Worm (Caenorhabditis elegans) whole organism, young adult: ENCODE data around the gene F42G10.1.

Experiments used
- B0019.2 ChIP-seq: fragments of 200-800 bp; sonication (Bioruptor generic); conservative IDR thresholded peaks from 2 replicates; pipeline ENCODE4 v1.3.6; 2022; ENCODE audit warnings: missing genetic modification reagents, missing genetic modification characterization, missing compliant biosample characterization
- B0035.1 ChIP-seq: sonication (generic microtip); optimal IDR thresholded peaks from 2 replicates; lab custom pipeline; 2016; ENCODE audit warnings: missing genetic modification characterization, mild to moderate bottlenecking, missing compliant biosample characterization, missing genotype, missing genetic modification reagents
- D2030.7 ChIP-seq: fragments of 200-800 bp; sonication (Bioruptor generic); IDR thresholded peaks from 2 replicates; pipeline ENCODE4 v1.3.6; 2022; ENCODE audit warnings: missing genetic modification reagents, missing genetic modification characterization, missing compliant biosample characterization
- F23B12.7 ChIP-seq: sonication (generic microtip); optimal IDR thresholded peaks from 2 replicates; lab custom pipeline; 2017; ENCODE audit warnings: missing genetic modification characterization, mild to moderate bottlenecking, missing compliant biosample characterization, antibody characterized with exemption, moderate library complexity; ENCODE audit not compliant: insufficient read depth
- F33H1.4 ChIP-seq: fragments of 200-800 bp; sonication (Bioruptor generic); IDR thresholded peaks from 2 replicates; pipeline ENCODE4 v1.3.6; 2022; ENCODE audit warnings: missing genetic modification reagents, missing genetic modification characterization, missing compliant biosample characterization
- F37B4.10 ChIP-seq: fragments of 200-800 bp; sonication (Bioruptor generic); IDR thresholded peaks from 2 replicates; pipeline ENCODE4 v1.3.6; 2022; ENCODE audit warnings: missing genetic modification characterization, missing compliant biosample characterization
- F55B11.4 ChIP-seq: sonication (generic microtip); optimal IDR thresholded peaks from 2 replicates; lab custom pipeline; 2016; ENCODE audit warnings: missing compliant biosample characterization, missing genetic modification characterization, borderline replicate concordance; ENCODE audit not compliant: insufficient read depth
- K12H6.12 ChIP-seq: fragments of 200-800 bp; sonication (Bioruptor generic); optimal IDR thresholded peaks from 2 replicates; lab custom pipeline; 2018; ENCODE audit warnings: mild to moderate bottlenecking, missing genetic modification characterization, missing compliant biosample characterization
- T07F8.4 ChIP-seq: sonication (generic microtip); optimal IDR thresholded peaks from 2 replicates; lab custom pipeline; 2016; ENCODE audit warnings: mild to moderate bottlenecking, missing genetic modification characterization, moderate library complexity, missing compliant biosample characterization
- Y56A3A.18 ChIP-seq: fragments of 200-800 bp; sonication (Bioruptor generic); IDR thresholded peaks from 2 replicates; pipeline ENCODE4 v1.3.6; 2022; ENCODE audit warnings: missing genetic modification reagents, missing genetic modification characterization, missing compliant biosample characterization
- aptf-3 ChIP-seq: fragments of 200-800 bp; sonication (Bioruptor generic); IDR thresholded peaks from 2 replicates; pipeline ENCODE4 v1.3.6; 2022; ENCODE audit warnings: missing genetic modification characterization, missing compliant biosample characterization
- atf-7 ChIP-seq: sonication (generic microtip); optimal IDR thresholded peaks from 2 replicates; lab custom pipeline; 2017; ENCODE audit warnings: mild to moderate bottlenecking, missing genetic modification characterization, missing compliant biosample characterization
- attf-3 ChIP-seq: fragments of 200-800 bp; sonication (Bioruptor generic); conservative IDR thresholded peaks from 2 replicates; pipeline ENCODE4 v1.3.6; 2022; ENCODE audit warnings: missing genetic modification reagents, missing genetic modification characterization, missing compliant biosample characterization
- cebp-2 ChIP-seq: fragments of 200-800 bp; sonication (Bioruptor generic); IDR thresholded peaks from 2 replicates; pipeline ENCODE4 v1.3.6; 2022; ENCODE audit warnings: missing genetic modification characterization, missing compliant biosample characterization
- ceh-40 ChIP-seq: fragments of 200-800 bp; sonication (Bioruptor generic); IDR thresholded peaks from 2 replicates; pipeline ENCODE4 v1.3.6; 2022; ENCODE audit warnings: missing genetic modification characterization, missing compliant biosample characterization
- dox-1 ChIP-seq: fragments of 200-800 bp; sonication (Bioruptor generic); IDR thresholded peaks from 2 replicates; pipeline ENCODE4 v1.3.6; 2022; ENCODE audit warnings: missing genetic modification reagents, missing genetic modification characterization, missing compliant biosample characterization
- dpl-1 ChIP-seq: fragments of 150-350 bp; optimal IDR thresholded peaks from 2 replicates; lab custom pipeline; 2014; ENCODE audit warnings: missing biosample characterization, missing genetic modification reagents, missing genetic modification characterization
- egrh-3 ChIP-seq: fragments of 200-800 bp; sonication (Bioruptor generic); IDR thresholded peaks from 2 replicates; pipeline ENCODE4 v1.3.6; 2022; ENCODE audit warnings: missing genetic modification reagents, missing genetic modification characterization, missing compliant biosample characterization
- ets-4 ChIP-seq: fragments of 200-800 bp; sonication (Bioruptor generic); optimal IDR thresholded peaks from 2 replicates; lab custom pipeline; 2018; ENCODE audit warnings: mild to moderate bottlenecking, missing genetic modification characterization, missing compliant biosample characterization
- let-607 ChIP-seq, 2 experiments: fragments of 200-800 bp in 1 of 2; sonication (Bioruptor generic) in 1 of 2; sonication (generic microtip) in 1 of 2; optimal IDR thresholded peaks; 2 replicates each; lab custom pipeline; 2016 to 2018; ENCODE audit warnings: mild to moderate bottlenecking in 2 of 2, missing compliant biosample characterization in 2 of 2, missing genetic modification characterization in 2 of 2, moderate library complexity in 2 of 2, missing genotype in 1 of 2
- lin-26 ChIP-seq: fragments of 200-800 bp; sonication (Bioruptor generic); IDR thresholded peaks from 2 replicates; pipeline ENCODE4 v1.3.6; 2022; ENCODE audit warnings: missing genetic modification reagents, missing genetic modification characterization, missing compliant biosample characterization
- lin-35 ChIP-seq, 3 experiments: fragments of 150-350 bp in 2 of 3; sonication (generic microtip) in 1 of 3; optimal IDR thresholded peaks; 2 replicates each; lab custom pipeline; 2014 to 2018; ENCODE audit warnings: missing biosample characterization in 3 of 3, missing genetic modification characterization in 3 of 3, missing genetic modification reagents in 3 of 3
- madf-10 ChIP-seq: sonication (generic microtip); optimal IDR thresholded peaks from 2 replicates; lab custom pipeline; 2016; ENCODE audit warnings: mild to moderate bottlenecking, missing genetic modification characterization, missing compliant biosample characterization
- madf-3 ChIP-seq: fragments of 200-800 bp; sonication (Bioruptor generic); IDR thresholded peaks from 2 replicates; pipeline ENCODE4 v1.3.6; 2022; ENCODE audit warnings: missing genetic modification reagents, missing genetic modification characterization, missing compliant biosample characterization
- madf-6 ChIP-seq: fragments of 200-800 bp; sonication (Bioruptor generic); IDR thresholded peaks from 2 replicates; pipeline ENCODE4 v1.3.6; 2022; ENCODE audit warnings: missing genetic modification reagents, missing genetic modification characterization, missing compliant biosample characterization
- mel-28 ChIP-seq: sonication (generic microtip); optimal IDR thresholded peaks from 2 replicates; lab custom pipeline; 2016; ENCODE audit warnings: borderline replicate concordance, mild to moderate bottlenecking, missing genetic modification characterization, missing compliant biosample characterization
- mxl-1 ChIP-seq: sonication (generic microtip); optimal IDR thresholded peaks from 2 replicates; lab custom pipeline; 2016; ENCODE audit warnings: missing genetic modification characterization, missing compliant biosample characterization
- nfyb-1 ChIP-seq: fragments of 200-800 bp; sonication (Bioruptor generic); IDR thresholded peaks from 2 replicates; pipeline ENCODE4 v1.3.6; 2022; ENCODE audit warnings: missing genetic modification reagents, missing genetic modification characterization, missing compliant biosample characterization
- sea-2 ChIP-seq: fragments of 200-800 bp; sonication (Bioruptor generic); IDR thresholded peaks from 2 replicates; pipeline ENCODE4 v1.3.6; 2022; ENCODE audit warnings: missing genetic modification characterization, missing compliant biosample characterization
- snpc-1.3 ChIP-seq: sonication (generic microtip); optimal IDR thresholded peaks from 2 replicates; lab custom pipeline; 2017; ENCODE audit warnings: missing genetic modification characterization, mild to moderate bottlenecking, missing compliant biosample characterization, antibody characterized with exemption, moderate library complexity, missing genotype, missing genetic modification reagents; ENCODE audit not compliant: insufficient read depth
- snpc-3.4 ChIP-seq: sonication (generic microtip); optimal IDR thresholded peaks from 2 replicates; lab custom pipeline; 2017; ENCODE audit warnings: missing genetic modification characterization, mild to moderate bottlenecking, missing compliant biosample characterization, antibody characterized with exemption, moderate library complexity, missing genotype, missing genetic modification reagents
- tbx-9 ChIP-seq: sonication (generic microtip); optimal IDR thresholded peaks from 2 replicates; lab custom pipeline; 2016; ENCODE audit warnings: borderline replicate concordance, missing genetic modification characterization, inconsistent platforms, missing compliant biosample characterization
- tlf-1 ChIP-seq: fragments of 200-800 bp; sonication (Bioruptor generic); optimal IDR thresholded peaks from 2 replicates; lab custom pipeline; 2018; ENCODE audit warnings: mild to moderate bottlenecking, missing genetic modification characterization, missing compliant biosample characterization
- unc-130 ChIP-seq: sonication (generic microtip); optimal IDR thresholded peaks from 2 replicates; lab custom pipeline; 2016; ENCODE audit warnings: missing genetic modification reagents, missing genetic modification characterization, missing compliant biosample characterization
- zfh-2 ChIP-seq: fragments of 200-800 bp; sonication (Bioruptor generic); conservative IDR thresholded peaks from 2 replicates; pipeline ENCODE4 v1.3.6; 2022; ENCODE audit warnings: missing genetic modification reagents, missing genetic modification characterization, missing compliant biosample characterization
- zim-3 ChIP-seq: sonication (generic microtip); optimal IDR thresholded peaks from 2 replicates; lab custom pipeline; 2017; ENCODE audit warnings: mild to moderate bottlenecking, missing genetic modification characterization, moderate library complexity, missing compliant biosample characterization
- ztf-28 ChIP-seq: fragments of 200-800 bp; sonication (Bioruptor generic); IDR thresholded peaks from 2 replicates; pipeline ENCODE4 v1.3.6; 2022; ENCODE audit warnings: missing genetic modification reagents, missing genetic modification characterization, missing compliant biosample characterization
- ztf-3 ChIP-seq: fragments of 200-800 bp; sonication (Bioruptor generic); optimal IDR thresholded peaks from 2 replicates; lab custom pipeline; 2018; ENCODE audit warnings: mild to moderate bottlenecking, missing genetic modification characterization, missing compliant biosample characterization

The F42G10.1 gene

ce11 chrX:10049160-10049559 lies 27.2 kb upstream of the F42G10.1 start, which contains the start of gene gnrr-3:
Gene gnrr-3 (plus strand): TSS chrX:10049460.
- TF ChIP-seq aptf-3 (GFP tag; lab: Robert Waterston, UW): no peak
- TF ChIP-seq zfh-2 (GFP tag; lab: Robert Waterston, UW): no peak
- no peak for TF ChIP-seq ceh-40
- no peak for TF ChIP-seq K12H6.12 (tag; lab: Kevin White, UChicago)
- no peak for TF ChIP-seq cebp-2
- TF ChIP-seq lin-26 (GFP tag; lab: Robert Waterston, UW): no peak
- no peak for TF ChIP-seq dpl-1
- no peak for TF ChIP-seq snpc-3.4
- no peak for TF ChIP-seq ets-4 (GFP tag; lab: Kevin White, UChicago)
- no peak for TF ChIP-seq madf-3 (GFP tag; lab: Robert Waterston, UW)
- no peak for TF ChIP-seq egrh-3 (GFP tag; lab: Robert Waterston, UW)
- TF ChIP-seq F55B11.4 (tag; lab: Kevin White, UChicago): no peak
- no peak for TF ChIP-seq attf-3 (GFP tag; lab: Robert Waterston, UW)
- TF ChIP-seq B0035.1 (tag; lab: Kevin White, UChicago): no peak
- no peak for TF ChIP-seq B0019.2
- no peak for TF ChIP-seq F33H1.4 (GFP tag; lab: Robert Waterston, UW)
- TF ChIP-seq F37B4.10 (GFP tag; lab: Robert Waterston, UW): no peak
- no peak for TF ChIP-seq unc-130 (GFP tag; lab: Kevin White, UChicago)

- TF ChIP-seq ztf-3 (GFP tag; lab: Kevin White, UChicago) (no peak), madf-3 (GFP tag; lab: Robert Waterston, UW) (no peak), mxl-1 (tag; lab: Kevin White, UChicago) (no peak), sea-2 (GFP tag; lab: Robert Waterston, UW) (no peak), ceh-40 (no peak)
Observed at ce11 chrX:10047325-10047724, 25.4 kb upstream of the F42G10.1 start, which contains the start of gene ZC374.2. Gene ZC374.2 (minus strand): TSS chrX:10047425.

- TF ChIP-seq F37B4.10 (GFP tag; lab: Robert Waterston, UW): no peak
- no peak for TF ChIP-seq ztf-28
- no peak for TF ChIP-seq atf-7 (tag; lab: Kevin White, UChicago)
- no peak for TF ChIP-seq madf-3 (GFP tag; lab: Robert Waterston, UW)
- no peak for TF ChIP-seq T07F8.4 (tag; lab: Kevin White, UChicago)
- no peak for TF ChIP-seq nfyb-1 (GFP tag; lab: Robert Waterston, UW)
- no peak for TF ChIP-seq mel-28 (tag; lab: Kevin White, UChicago)
- TF ChIP-seq Y56A3A.18 (GFP tag; lab: Robert Waterston, UW): no peak
- TF ChIP-seq, all 124 proteins: peak for 0
Observed at ce11 chrX:10044473-10044872, 22.5 kb upstream of the F42G10.1 start.

ce11 chrX:10030836-10031235 lies 8.9 kb upstream of the F42G10.1 start, which contains the start of gene sek-6:
Gene sek-6 (plus strand): TSS chrX:10031150.
- TF ChIP-seq dox-1: no peak
- TF ChIP-seq F23B12.7 (tag; lab: Kevin White, UChicago): no peak
- TF ChIP-seq snpc-1.3: no peak
- TF ChIP-seq zim-3 (tag; lab: Kevin White, UChicago): no peak
- TF ChIP-seq tlf-1: no peak
- no peak for TF ChIP-seq madf-10
- no peak for TF ChIP-seq madf-6 (GFP tag; lab: Robert Waterston, UW)
- no peak for TF ChIP-seq lin-35 (GFP tag; optimal IDR thresholded peaks at IDR 0.05; lab: Kevin White, UChicago)
- no peak for TF ChIP-seq T07F8.4 (tag; lab: Kevin White, UChicago)
- TF ChIP-seq ztf-28: no peak
- no peak for TF ChIP-seq let-607 (tag; optimal IDR thresholded peaks at IDR 0.05; lab: Kevin White, UChicago)
- TF ChIP-seq tbx-9: no peak
- no peak for TF ChIP-seq D2030.7 (GFP tag; lab: Robert Waterston, UW)
- no peak for TF ChIP-seq B0035.1 (tag; lab: Kevin White, UChicago)
